Fruit fly (Drosophila melanogaster) whole organism, pupa: ENCODE results near the gene CG9213.

Source experiments
- CG10348 ChIP-seq: fragments of 200-800 bp; sonication (Bioruptor generic); IDR thresholded peaks from 2 replicates; pipeline ENCODE4 v1.3.6; 2022; ENCODE audit warnings: missing biosample characterization, missing genetic modification characterization
- CG12605 ChIP-seq: fragments of 200-800 bp; sonication (Bioruptor generic); IDR thresholded peaks from 2 replicates; pipeline ENCODE4 v1.3.6; 2022; ENCODE audit warnings: missing biosample characterization, missing genetic modification characterization
- CG13204 ChIP-seq: fragments of 200-800 bp; sonication (Bioruptor generic); optimal IDR thresholded peaks from 2 replicates; lab custom pipeline; 2018; ENCODE audit warnings: missing biosample characterization, mild to moderate bottlenecking, missing genetic modification characterization, moderate library complexity
- CG14655 ChIP-seq: fragments of 200-800 bp; sonication (Bioruptor generic); optimal IDR thresholded peaks from 3 replicates; lab custom pipeline; 2017; ENCODE audit warnings: mild to moderate bottlenecking, missing biosample characterization, missing genetic modification reagents, missing genetic modification characterization
- CG15710 ChIP-seq: fragments of 200-800 bp; sonication (Bioruptor generic); optimal IDR thresholded peaks from 2 replicates; lab custom pipeline; 2018; ENCODE audit warnings: missing biosample characterization, mild to moderate bottlenecking, missing genetic modification characterization, moderate library complexity
- CG17806 ChIP-seq: fragments of 200-800 bp; sonication (Bioruptor generic); optimal IDR thresholded peaks from 2 replicates; lab custom pipeline; 2018; ENCODE audit warnings: missing biosample characterization, mild to moderate bottlenecking, missing genetic modification characterization, moderate library complexity
- CG32121 ChIP-seq: fragments of 200-800 bp; sonication (Bioruptor generic); IDR thresholded peaks from 2 replicates; pipeline ENCODE4 v1.3.6; 2022; ENCODE audit warnings: missing biosample characterization, missing genetic modification characterization
- CG34367 ChIP-seq: fragments of 200-800 bp; sonication (Bioruptor generic); optimal IDR thresholded peaks from 2 replicates; lab custom pipeline; 2018; ENCODE audit warnings: missing biosample characterization, mild to moderate bottlenecking, missing genetic modification characterization
- CG4496 ChIP-seq: fragments of 200-800 bp; sonication (Bioruptor generic); IDR thresholded peaks from 3 replicates; pipeline ENCODE4 v1.3.6; 2022; ENCODE audit warnings: missing biosample characterization, missing genetic modification characterization
- CG8159 ChIP-seq: fragments of 200-800 bp; sonication (Bioruptor generic); optimal IDR thresholded peaks from 3 replicates; lab custom pipeline; 2018; ENCODE audit warnings: missing biosample characterization, mild to moderate bottlenecking, missing genetic modification characterization, moderate library complexity
- CG8301 ChIP-seq: fragments of 200-800 bp; sonication (Bioruptor generic); optimal IDR thresholded peaks from 2 replicates; lab custom pipeline; 2018; ENCODE audit warnings: missing biosample characterization, mild to moderate bottlenecking, missing genetic modification characterization
- CG9948 ChIP-seq: fragments of 200-800 bp; sonication (Bioruptor generic); optimal IDR thresholded peaks from 2 replicates; lab custom pipeline; 2018; ENCODE audit warnings: missing biosample characterization, mild to moderate bottlenecking, missing genetic modification characterization, moderate library complexity
- EcR ChIP-seq: fragments of 200-800 bp; sonication (Bioruptor generic); optimal IDR thresholded peaks from 3 replicates; lab custom pipeline; 2019; ENCODE audit warnings: missing biosample characterization, missing genetic modification characterization, mild to moderate bottlenecking, moderate library complexity, missing genetic modification reagents
- Ets98B ChIP-seq: fragments of 200-800 bp; sonication (Bioruptor generic); IDR thresholded peaks from 2 replicates; pipeline ENCODE4 v1.3.6; 2022; ENCODE audit warnings: missing biosample characterization, missing genetic modification characterization
- Pif1A ChIP-seq: fragments of 200-800 bp; sonication (Bioruptor generic); optimal IDR thresholded peaks from 3 replicates; lab custom pipeline; 2016; ENCODE audit warnings: missing biosample characterization, missing genetic modification characterization
- Pif1B ChIP-seq: fragments of 200-800 bp; sonication (Bioruptor generic); optimal IDR thresholded peaks from 3 replicates; lab custom pipeline; 2016; ENCODE audit warnings: missing biosample characterization, missing genetic modification characterization
- Snoo ChIP-seq: fragments of 200-800 bp; sonication (Bioruptor generic); optimal IDR thresholded peaks from 3 replicates; lab custom pipeline; 2017; ENCODE audit warnings: missing biosample characterization, mild to moderate bottlenecking, missing genetic modification characterization, inconsistent platforms
- fd96Ca ChIP-seq: fragments of 200-800 bp; sonication (Bioruptor generic); IDR thresholded peaks from 3 replicates; pipeline ENCODE4 v1.3.6; 2022; ENCODE audit warnings: missing biosample characterization, missing genetic modification characterization
- gl ChIP-seq: fragments of 200-800 bp; sonication (Bioruptor generic); optimal IDR thresholded peaks from 2 replicates; lab custom pipeline; 2018; ENCODE audit warnings: missing biosample characterization, mild to moderate bottlenecking, missing genetic modification characterization
- rn ChIP-seq: fragments of 200-800 bp; sonication (Bioruptor generic); IDR thresholded peaks from 2 replicates; pipeline ENCODE4 v1.3.6; 2022; ENCODE audit warnings: missing biosample characterization, missing genetic modification characterization

CG9213 gene

DNA sequence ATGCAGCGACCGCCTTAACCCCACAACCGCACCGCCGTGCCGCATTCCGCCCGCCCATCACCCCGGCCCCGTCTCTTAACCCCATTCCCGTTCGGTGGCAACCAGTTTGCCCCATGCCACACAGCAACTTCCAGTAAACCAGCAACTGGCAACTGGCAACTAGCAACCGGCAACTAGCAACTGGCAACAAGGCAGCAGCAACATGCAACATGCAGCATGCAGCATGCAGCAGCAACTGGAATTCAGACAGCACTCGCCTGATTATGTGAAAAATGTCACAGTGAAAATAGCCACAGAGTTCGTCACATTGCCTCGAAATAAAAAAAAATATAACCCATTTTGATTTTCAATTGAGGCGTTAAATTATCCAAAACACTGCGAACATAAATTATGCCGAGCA lies 37.5 kb upstream of the CG9213 start:
- TF ChIP-seq CG13204 (GFP tag; lab: Kevin White, UChicago) (peak; percentile 75), Pif1B (GFP tag; lab: Kevin White, UChicago) (no peak), CG8159 (no peak), Pif1A (GFP tag; lab: Kevin White, UChicago) (no peak), CG15710 (no peak), CG12605 (GFP tag; lab: Robert Waterston, UW) (peak; percentile 5; the same call in 1 of the 2 replicates), Ets98B (GFP tag; lab: Robert Waterston, UW) (no peak), CG8301 (tag; lab: Kevin White, UChicago) (no peak), CG34367 (tag; lab: Kevin White, UChicago) (no peak), Snoo (tag; lab: Kevin White, UChicago) (no peak), CG10348 (GFP tag; lab: Robert Waterston, UW) (no peak), CG14655 (GFP tag; lab: Kevin White, UChicago) (no peak), rn (no peak), CG17806 (tag; lab: Kevin White, UChicago) (no peak), CG9948 (tag; lab: Kevin White, UChicago) (no peak), gl (tag; lab: Kevin White, UChicago) (no peak), CG32121 (no peak), CG4496 (peak; percentile 31; the same call in 1 of the 3 replicates), fd96Ca (no peak)
- TF ChIP-seq, all 21 proteins: peak for 3

DNA sequence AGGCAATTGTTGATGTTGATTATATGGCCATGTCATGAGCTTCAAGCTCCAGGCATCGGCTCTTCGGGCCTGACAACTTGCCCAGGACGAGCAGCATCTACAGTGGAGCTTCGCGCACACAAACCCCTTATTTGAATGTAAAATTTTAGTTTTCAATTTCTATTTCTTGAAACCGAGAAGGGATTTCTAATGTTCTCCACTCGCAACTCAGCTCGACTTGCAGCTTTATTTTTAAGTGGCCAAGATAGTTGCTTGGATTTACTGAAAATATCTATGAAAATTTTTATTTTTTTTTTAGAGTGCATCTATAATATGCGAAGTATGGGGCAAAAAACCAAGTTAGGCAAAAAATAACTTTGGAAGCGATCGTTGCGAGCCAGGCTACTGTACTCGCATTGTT lies 36.6 kb upstream of the CG9213 start:
- TF ChIP-seq CG4496 = peak; percentile 35; the same call in 1 of the 3 replicates
- TF ChIP-seq CG10348 (GFP tag; lab: Robert Waterston, UW) = no peak
- TF ChIP-seq CG14655 (GFP tag; lab: Kevin White, UChicago) = peak; percentile 61
- TF ChIP-seq CG8159 = peak; percentile 14
- no peak for TF ChIP-seq CG32121
- peak; percentile 12 for TF ChIP-seq CG15710
- peak; percentile 31 for TF ChIP-seq CG17806 (tag; lab: Kevin White, UChicago)
- peak; percentile 26 for TF ChIP-seq Pif1A (GFP tag; lab: Kevin White, UChicago)
- peak; percentile 27 for TF ChIP-seq CG9948 (tag; lab: Kevin White, UChicago)
- no peak for TF ChIP-seq Ets98B (GFP tag; lab: Robert Waterston, UW)
- TF ChIP-seq CG8301 (tag; lab: Kevin White, UChicago) = peak; percentile 35

- TF ChIP-seq CG8301 (tag; lab: Kevin White, UChicago) (no peak), CG17806 (tag; lab: Kevin White, UChicago) (no peak), CG15710 (no peak), CG13204 (GFP tag; lab: Kevin White, UChicago) (no peak), gl (tag; lab: Kevin White, UChicago) (no peak), Ets98B (GFP tag; lab: Robert Waterston, UW) (no peak), rn (no peak), fd96Ca (no peak), CG34367 (tag; lab: Kevin White, UChicago) (no peak), CG10348 (GFP tag; lab: Robert Waterston, UW) (no peak)
These were observed 35.8 kb upstream of the CG9213 start for dm6 chrX:15610173-15610572.

- no peak for TF ChIP-seq CG17806 (tag; lab: Kevin White, UChicago)
- TF ChIP-seq EcR (GFP tag; lab: Kevin White, UChicago) = no peak
- TF ChIP-seq CG4496 = no peak
- TF ChIP-seq CG14655 (GFP tag; lab: Kevin White, UChicago) = no peak
- no peak for TF ChIP-seq CG12605 (GFP tag; lab: Robert Waterston, UW)
- TF ChIP-seq Pif1B (GFP tag; lab: Kevin White, UChicago) = no peak
- no peak for TF ChIP-seq Pif1A (GFP tag; lab: Kevin White, UChicago)
- TF ChIP-seq gl (tag; lab: Kevin White, UChicago) = no peak
- no peak for TF ChIP-seq fd96Ca
- no peak for TF ChIP-seq CG32121
- TF ChIP-seq Snoo (tag; lab: Kevin White, UChicago) = no peak
- TF ChIP-seq CG34367 (tag; lab: Kevin White, UChicago) = no peak
- no peak for TF ChIP-seq CG15710
- TF ChIP-seq CG13204 (GFP tag; lab: Kevin White, UChicago) = no peak
- no peak for TF ChIP-seq Ets98B (GFP tag; lab: Robert Waterston, UW)
- no peak for TF ChIP-seq CG8159
- no peak for TF ChIP-seq rn
- TF ChIP-seq CG9948 (tag; lab: Kevin White, UChicago) = no peak
- no peak for TF ChIP-seq CG10348 (GFP tag; lab: Robert Waterston, UW)
- TF ChIP-seq CG8301 (tag; lab: Kevin White, UChicago) = no peak
These were observed 35.0 kb upstream of the CG9213 start for dm6 chrX:15609351-15609750.

dm6 chrX:15608751-15609345 lies 34.5 kb upstream of the CG9213 start:
- TF ChIP-seq Snoo (tag; lab: Kevin White, UChicago) (peak; percentile 4), CG12605 (GFP tag; lab: Robert Waterston, UW) (no peak), CG13204 (GFP tag; lab: Kevin White, UChicago) (peak; percentile 70), CG15710 (peak; percentile 17), EcR (GFP tag; lab: Kevin White, UChicago) (peak; percentile 77)

DNA sequence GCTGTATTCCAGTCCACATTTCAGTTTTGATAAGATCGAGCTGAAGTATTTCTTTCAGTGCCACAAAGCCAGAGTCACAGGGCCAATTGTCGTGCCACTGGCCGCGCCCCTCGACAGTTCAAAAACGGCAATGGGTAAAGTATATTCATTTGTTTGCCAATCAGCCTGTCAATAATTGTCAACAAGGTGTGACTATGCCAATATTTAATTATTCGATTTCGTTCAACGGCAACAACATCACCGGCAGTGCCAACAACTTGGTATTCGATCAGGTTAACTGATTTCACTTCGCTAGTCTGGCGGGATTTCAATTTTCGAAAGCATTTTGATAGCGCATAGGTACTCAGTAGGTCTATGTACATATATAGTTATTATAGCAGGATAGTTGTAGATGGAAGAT lies 28.1 kb upstream of the CG9213 start:
- TF ChIP-seq CG13204 (GFP tag; lab: Kevin White, UChicago) = no peak
- no peak for TF ChIP-seq CG15710
- TF ChIP-seq CG8301 (tag; lab: Kevin White, UChicago) = no peak
- no peak for TF ChIP-seq EcR (GFP tag; lab: Kevin White, UChicago)
- TF ChIP-seq CG8159 = no peak
- no peak for TF ChIP-seq CG14655 (GFP tag; lab: Kevin White, UChicago)
- TF ChIP-seq CG17806 (tag; lab: Kevin White, UChicago) = no peak
- no peak for TF ChIP-seq Pif1B (GFP tag; lab: Kevin White, UChicago)
- no peak for TF ChIP-seq Snoo (tag; lab: Kevin White, UChicago)
- TF ChIP-seq CG10348 (GFP tag; lab: Robert Waterston, UW) = no peak
- no peak for TF ChIP-seq CG9948 (tag; lab: Kevin White, UChicago)
